Worm (Caenorhabditis elegans): ENCODE data around the gene pals-24.

pals-24 gene

ce11 chrIII:92247-92646 is 28.0 kb upstream of the pals-24 start:
- TF ChIP-seq blmp-1 (tag; optimal IDR thresholded peaks at IDR 0.05) (no peak), sptf-1 (tag; optimal IDR thresholded peaks at IDR 0.05) (no peak), unc-120 (tag; optimal IDR thresholded peaks at IDR 0.05; ENCODE audit: poor library complexity, severe bottlenecking) (no peak), mep-1 (tag; optimal IDR thresholded peaks at IDR 0.05) (no peak), nhr-2 (tag; optimal IDR thresholded peaks at IDR 0.05) (no peak), ceh-83 (GFP tag; optimal IDR thresholded peaks at IDR 0.05) (no peak), flh-1 (GFP tag; optimal IDR thresholded peaks at IDR 0.05) (no peak), ceh-39 (tag; optimal IDR thresholded peaks at IDR 0.05) (no peak), elt-3 (tag; optimal IDR thresholded peaks at IDR 0.05) (no peak), ztf-11 (tag; optimal IDR thresholded peaks at IDR 0.05) (no peak), zip-8 (tag; optimal IDR thresholded peaks at IDR 0.05) (no peak)

ce11 chrIII:94759-95330 is 25.4 kb upstream of the pals-24 start, which contains the start of gene pat-4:
Gene pat-4 (minus strand): TSS chrIII:94809.
- no peak for TF ChIP-seq lsy-2 (tag; optimal IDR thresholded peaks at IDR 0.05)
- TF ChIP-seq ham-2 (GFP tag; optimal IDR thresholded peaks at IDR 0.05) = peak; percentile 57
- TF ChIP-seq mls-2 (tag; optimal IDR thresholded peaks at IDR 0.05) = peak; percentile 36
- TF ChIP-seq pha-4 (tag; optimal IDR thresholded peaks at IDR 0.05) = peak; percentile 75
- peak; percentile 45 for TF ChIP-seq sptf-1 (tag; optimal IDR thresholded peaks at IDR 0.05)
- TF ChIP-seq zip-8 (tag; optimal IDR thresholded peaks at IDR 0.05) = no peak
- peak; percentile 9 for TF ChIP-seq mep-1 (tag; optimal IDR thresholded peaks at IDR 0.05)
- TF ChIP-seq ces-1 (GFP tag; optimal IDR thresholded peaks at IDR 0.05) = peak; percentile 13
- no peak for TF ChIP-seq lin-13 (tag; optimal IDR thresholded peaks at IDR 0.05)

- TF ChIP-seq blmp-1 (tag; optimal IDR thresholded peaks at IDR 0.05) (no peak), snpc-4 (tag; optimal IDR thresholded peaks at IDR 0.05) (no peak), ham-2 (GFP tag; optimal IDR thresholded peaks at IDR 0.05) (no peak), cnd-1 (tag; optimal IDR thresholded peaks at IDR 0.05) (no peak), nhr-76 (tag; optimal IDR thresholded peaks at IDR 0.05) (no peak), bed-3 (GFP tag; optimal IDR thresholded peaks at IDR 0.05) (no peak), ceh-83 (GFP tag; optimal IDR thresholded peaks at IDR 0.05) (no peak), sptf-1 (tag; optimal IDR thresholded peaks at IDR 0.05) (peak; percentile 31), ceh-43 (GFP tag; optimal IDR thresholded peaks at IDR 0.05) (no peak), lin-13 (tag; optimal IDR thresholded peaks at IDR 0.05) (no peak), sem-2 (GFP tag; optimal IDR thresholded peaks at IDR 0.05) (no peak), nhr-237 (tag; optimal IDR thresholded peaks at IDR 0.05) (no peak), nhr-2 (tag; optimal IDR thresholded peaks at IDR 0.05) (no peak), elt-3 (tag; optimal IDR thresholded peaks at IDR 0.05) (no peak), flh-1 (GFP tag; optimal IDR thresholded peaks at IDR 0.05) (no peak), M03D4.4 (tag; optimal IDR thresholded peaks at IDR 0.05) (no peak), zip-8 (tag; optimal IDR thresholded peaks at IDR 0.05) (no peak), nhr-28 (tag; optimal IDR thresholded peaks at IDR 0.05) (no peak), ceh-39 (tag; optimal IDR thresholded peaks at IDR 0.05) (no peak), lsy-2 (tag; optimal IDR thresholded peaks at IDR 0.05) (no peak), drap-1 (GFP tag; optimal IDR thresholded peaks at IDR 0.05) (no peak), elt-1 (tag; optimal IDR thresholded peaks at IDR 0.05; ENCODE audit: borderline replicate concordance, insufficient read depth) (no peak), ztf-11 (tag; optimal IDR thresholded peaks at IDR 0.05) (no peak), unc-62 (GFP tag; optimal IDR thresholded peaks at IDR 0.05) (no peak), tbx-8 (GFP tag; optimal IDR thresholded peaks at IDR 0.05) (no peak), pha-4 (tag; optimal IDR thresholded peaks at IDR 0.05) (peak; percentile 3), lin-32 (GFP tag; optimal IDR thresholded peaks at IDR 0.05) (no peak), unc-39 (tag; optimal IDR thresholded peaks at IDR 0.05) (no peak), mep-1 (tag; optimal IDR thresholded peaks at IDR 0.05) (peak; percentile 17), mab-5 (tag; optimal IDR thresholded peaks at IDR 0.05) (no peak), hlh-1 (tag; optimal IDR thresholded peaks at IDR 0.05) (peak; percentile 7), mls-2 (tag; optimal IDR thresholded peaks at IDR 0.05) (no peak), ces-1 (GFP tag; optimal IDR thresholded peaks at IDR 0.05) (peak; percentile 58), nhr-12 (tag; optimal IDR thresholded peaks at IDR 0.05) (no peak), unc-120 (tag; optimal IDR thresholded peaks at IDR 0.05; ENCODE audit: poor library complexity, severe bottlenecking) (peak; percentile 30)
These were observed 24.0 kb upstream of the pals-24 start for ce11 chrIII:96196-96595.
